Fruit fly (Drosophila melanogaster) whole organism, prepupa: ENCODE data around the gene ProtA.
"Not testable (repeated sequence)": the region's sequence is repeated elsewhere in the genome, so short reads cannot be mapped to it uniquely, and the experiment has no call there.

Experiments used
- CG10669 ChIP-seq: fragments of 200-800 bp; sonication (Bioruptor generic); optimal IDR thresholded peaks from 3 replicates; lab custom pipeline; 2018; ENCODE audit warnings: missing biosample characterization, mild to moderate bottlenecking, missing genetic modification characterization, moderate library complexity
- CG15336 ChIP-seq: fragments of 200-800 bp; sonication (Bioruptor generic); IDR thresholded peaks from 2 replicates; pipeline ENCODE4 v1.3.6; 2022; ENCODE audit warnings: missing biosample characterization, missing genetic modification characterization
- CG1621 ChIP-seq: fragments of 200-800 bp; sonication (Bioruptor generic); optimal IDR thresholded peaks from 3 replicates; lab custom pipeline; 2018; ENCODE audit warnings: missing biosample characterization, mild to moderate bottlenecking, missing genetic modification characterization
- CG32006 ChIP-seq: fragments of 200-800 bp; sonication (Bioruptor generic); optimal IDR thresholded peaks from 3 replicates; lab custom pipeline; 2017; ENCODE audit warnings: missing biosample characterization, mild to moderate bottlenecking, missing genetic modification characterization
- CG34406 ChIP-seq: fragments of 200-800 bp; sonication (Bioruptor generic); optimal IDR thresholded peaks from 3 replicates; lab custom pipeline; 2016; ENCODE audit warnings: missing biosample characterization, missing genetic modification characterization
- CG3919 ChIP-seq: fragments of 200-800 bp; sonication (Bioruptor generic); optimal IDR thresholded peaks from 3 replicates; lab custom pipeline; 2016; ENCODE audit warnings: missing biosample characterization, missing genetic modification characterization
- CG6792 ChIP-seq: fragments of 200-800 bp; sonication (Bioruptor generic); optimal IDR thresholded peaks from 3 replicates; lab custom pipeline; 2016; ENCODE audit warnings: missing biosample characterization, missing genetic modification characterization
- CG6854 ChIP-seq: fragments of 200-800 bp; sonication (Bioruptor generic); optimal IDR thresholded peaks from 2 replicates; lab custom pipeline; 2017; ENCODE audit warnings: missing biosample characterization, mild to moderate bottlenecking, missing genetic modification characterization
- CG7368 ChIP-seq: fragments of 200-800 bp; sonication (Bioruptor generic); optimal IDR thresholded peaks from 3 replicates; lab custom pipeline; 2016; ENCODE audit warnings: missing biosample characterization, missing genetic modification characterization
- CG8119 ChIP-seq: fragments of 200-800 bp; sonication (Bioruptor generic); IDR thresholded peaks from 3 replicates; pipeline ENCODE4 v1.3.6; 2022; ENCODE audit warnings: missing biosample characterization, missing genetic modification characterization
- Eip75B ChIP-seq: fragments of 200-800 bp; sonication (Bioruptor generic); optimal IDR thresholded peaks from 3 replicates; lab custom pipeline; 2016; ENCODE audit warnings: missing biosample characterization, missing genetic modification characterization
- Eip93F ChIP-seq: fragments of 200-800 bp; sonication (Bioruptor generic); optimal IDR thresholded peaks from 2 replicates; lab custom pipeline; 2016; ENCODE audit warnings: missing biosample characterization, mild to moderate bottlenecking, missing genetic modification characterization
- Ets21C ChIP-seq: fragments of 200-800 bp; sonication (Bioruptor generic); optimal IDR thresholded peaks from 3 replicates; lab custom pipeline; 2016; ENCODE audit warnings: missing biosample characterization, missing genetic modification characterization
- Hr38 ChIP-seq: sonication (Bioruptor generic); optimal IDR thresholded peaks from 2 replicates; lab custom pipeline; 2016; ENCODE audit warnings: missing biosample characterization, missing genetic modification characterization
- Hr39 ChIP-seq: fragments of 200-800 bp; sonication (Bioruptor generic); optimal IDR thresholded peaks from 2 replicates; lab custom pipeline; 2016; ENCODE audit warnings: missing biosample characterization, missing genetic modification characterization
- Lpt ChIP-seq: fragments of 200-800 bp; sonication (Bioruptor generic); optimal IDR thresholded peaks from 3 replicates; lab custom pipeline; 2016; ENCODE audit warnings: missing biosample characterization, missing genetic modification characterization
- Met ChIP-seq: fragments of 200-800 bp; sonication (Bioruptor generic); optimal IDR thresholded peaks from 3 replicates; lab custom pipeline; 2016; ENCODE audit warnings: missing biosample characterization, missing genetic modification characterization
- Smox ChIP-seq: fragments of 200-800 bp; sonication (Bioruptor generic); optimal IDR thresholded peaks from 3 replicates; lab custom pipeline; 2016; ENCODE audit warnings: missing biosample characterization, missing genetic modification characterization
- Sox14 ChIP-seq: fragments of 200-800 bp; sonication (Bioruptor generic); optimal IDR thresholded peaks from 3 replicates; lab custom pipeline; 2016; ENCODE audit warnings: missing biosample characterization, missing genetic modification characterization
- achi ChIP-seq: fragments of 200-800 bp; sonication (Bioruptor generic); optimal IDR thresholded peaks from 3 replicates; lab custom pipeline; 2016; ENCODE audit warnings: missing biosample characterization, missing genetic modification characterization
- acj6 ChIP-seq: fragments of 200-800 bp; sonication (Bioruptor generic); optimal IDR thresholded peaks from 3 replicates; lab custom pipeline; 2016; ENCODE audit warnings: missing biosample characterization, missing genetic modification characterization
- fd85E ChIP-seq: fragments of 200-800 bp; sonication (Bioruptor generic); optimal IDR thresholded peaks from 3 replicates; lab custom pipeline; 2016; ENCODE audit warnings: missing biosample characterization, missing genetic modification characterization
- fkh ChIP-seq: fragments of 200-800 bp; sonication (Bioruptor generic); optimal IDR thresholded peaks from 3 replicates; lab custom pipeline; 2017; ENCODE audit warnings: missing biosample characterization, mild to moderate bottlenecking, missing genetic modification characterization, moderate library complexity
- lz ChIP-seq: fragments of 200-800 bp; sonication (Bioruptor generic); optimal IDR thresholded peaks from 3 replicates; lab custom pipeline; 2016; ENCODE audit warnings: missing biosample characterization, missing genetic modification characterization
- net ChIP-seq: fragments of 200-800 bp; sonication (Bioruptor generic); optimal IDR thresholded peaks from 3 replicates; lab custom pipeline; 2016; ENCODE audit warnings: missing biosample characterization, missing genetic modification characterization
- ss ChIP-seq, 2 experiments: fragments of 200-800 bp; sonication (Bioruptor generic); optimal IDR thresholded peaks; 2 replicates in 1 of 2; 3 replicates in 1 of 2; lab custom pipeline; 2017 to 2018; ENCODE audit warnings: mild to moderate bottlenecking in 2 of 2, missing biosample characterization in 2 of 2, missing genetic modification characterization in 2 of 2, moderate library complexity in 1 of 2
- svp ChIP-seq: fragments of 200-800 bp; sonication (Bioruptor generic); peaks from one replicate; lab custom pipeline; 2016; ENCODE audit warnings: missing biosample characterization, missing genetic modification characterization
- topi ChIP-seq: fragments of 200-800 bp; sonication (Bioruptor generic); optimal IDR thresholded peaks from 3 replicates; lab custom pipeline; 2016; ENCODE audit warnings: missing biosample characterization, missing genetic modification characterization

ProtA gene

DNA sequence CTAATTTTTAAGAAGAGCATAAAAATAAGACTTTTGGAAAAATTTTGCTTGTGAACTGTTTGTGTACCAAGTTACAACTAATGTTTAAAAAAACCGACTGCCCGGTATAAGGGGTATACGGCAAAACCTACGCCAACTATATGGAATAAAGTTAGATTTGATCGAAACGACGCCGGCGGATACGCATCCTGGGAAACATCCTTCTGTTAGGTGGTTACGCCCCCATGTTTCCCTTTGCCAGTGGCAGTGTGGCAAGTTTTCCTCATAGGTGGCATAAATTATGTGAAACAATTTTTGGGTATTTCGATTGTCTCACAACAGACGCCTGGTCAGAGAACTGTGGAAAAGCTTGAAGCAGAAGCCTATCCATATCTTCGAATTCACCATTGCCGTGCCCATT, at the start of gene ProtA:
Gene ProtA (minus strand): TSS at position 101 of the 400 bp plus-strand sequence.
- not testable (repeated sequence) for TF ChIP-seq Sox14 (GFP tag; lab: Kevin White, UChicago); ss (GFP tag; optimal IDR thresholded peaks at IDR 0.05; lab: Kevin White, UChicago); Eip75B

- TF ChIP-seq CG3919 (GFP tag; lab: Kevin White, UChicago): no peak
- peak; percentile 46 for TF ChIP-seq svp (GFP tag; lab: Kevin White, UChicago)
Observed at dm6 chr2L:14924290-14924689, 42.8 kb upstream of the ProtA start, which contains the start of gene CG3491. TSS of gene CG3491 (plus strand) at chr2L:14924590.

dm6 chr2L:14887530-14887929, 6.1 kb upstream of the ProtA start:
- TF ChIP-seq fd85E: no peak
- peak; percentile 4 for TF ChIP-seq svp (GFP tag; lab: Kevin White, UChicago)
- TF ChIP-seq, all 60 proteins: peak for 1

DNA sequence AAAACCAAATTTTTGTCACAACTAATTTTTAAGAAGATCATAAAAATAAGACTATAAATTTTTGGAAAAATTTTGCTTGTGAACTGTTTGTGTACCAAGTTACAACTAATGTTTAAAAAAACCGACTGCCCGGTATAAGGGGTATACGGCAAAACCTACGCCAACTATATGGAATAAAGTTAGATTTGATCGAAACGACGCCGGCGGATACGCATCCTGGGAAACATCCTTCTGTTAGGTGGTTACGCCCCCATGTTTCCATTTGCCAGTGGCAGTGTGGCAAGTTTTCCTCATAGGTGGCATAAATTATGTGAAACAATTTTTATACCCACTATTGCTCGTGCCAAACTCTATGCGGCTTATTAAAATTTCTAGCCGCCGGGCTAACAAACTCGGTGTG, 2.2 kb upstream of the ProtA start, which contains the start of gene ProtB:
Gene ProtB (minus strand): TSS at position 101 of the 400 bp plus-strand sequence.
- TF ChIP-seq CG1621 (tag; lab: Kevin White, UChicago); CG15336 (GFP tag; lab: Robert Waterston, UW); Met (GFP tag; lab: Kevin White, UChicago): not testable (repeated sequence)

- no peak for TF ChIP-seq Sox14 (GFP tag; lab: Kevin White, UChicago)
- no peak for TF ChIP-seq fkh (GFP tag; lab: Kevin White, UChicago)
- TF ChIP-seq CG32006 (GFP tag; lab: Kevin White, UChicago): no peak
- TF ChIP-seq CG6792 (GFP tag; lab: Kevin White, UChicago): no peak
- TF ChIP-seq acj6: no peak
- TF ChIP-seq topi: no peak
- no peak for TF ChIP-seq Eip93F
- no peak for TF ChIP-seq CG15336 (GFP tag; lab: Robert Waterston, UW)
- no peak for TF ChIP-seq fd85E
- TF ChIP-seq CG6854 (GFP tag; lab: Kevin White, UChicago): no peak
- TF ChIP-seq Met (GFP tag; lab: Kevin White, UChicago): no peak
- no peak for TF ChIP-seq CG8119 (GFP tag; lab: Robert Waterston, UW)
- no peak for TF ChIP-seq CG3919 (GFP tag; lab: Kevin White, UChicago)
- TF ChIP-seq Hr39 (GFP tag; lab: Kevin White, UChicago): no peak
- TF ChIP-seq lz: no peak
- TF ChIP-seq Smox (GFP tag; lab: Kevin White, UChicago): no peak
Observed at dm6 chr2L:14876233-14876632, 5.2 kb downstream of the ProtA start, which contains the start of gene CG15278. TSS of gene CG15278 (minus strand) at chr2L:14876333.

dm6 chr2L:14871922-14872321, 9.5 kb downstream of the ProtA start, which contains the start of gene CG4480:
TSS of gene CG4480 (minus strand) at chr2L:14872022.
- TF ChIP-seq ss (GFP tag; optimal IDR thresholded peaks at IDR 0.05; lab: Kevin White, UChicago) (no peak), net (GFP tag; lab: Kevin White, UChicago) (no peak), Lpt (GFP tag; lab: Kevin White, UChicago) (no peak), Hr38 (GFP tag; lab: Kevin White, UChicago) (no peak)

- no peak for TF ChIP-seq CG34406
- no peak for TF ChIP-seq CG3919 (GFP tag; lab: Kevin White, UChicago)
- no peak for TF ChIP-seq CG10669
- no peak for TF ChIP-seq CG7368 (GFP tag; lab: Kevin White, UChicago)
- no peak for TF ChIP-seq CG32006 (GFP tag; lab: Kevin White, UChicago)
- TF ChIP-seq Ets21C (GFP tag; lab: Kevin White, UChicago): no peak
- TF ChIP-seq achi: no peak
- TF ChIP-seq ss (GFP tag; optimal IDR thresholded peaks at IDR 0.05; lab: Kevin White, UChicago): no peak
- no peak for TF ChIP-seq Eip93F
Observed at dm6 chr2L:14851678-14852077, 29.8 kb downstream of the ProtA start, which contains the start of gene CG15279. TSS of gene CG15279 (minus strand) at chr2L:14851749.
